Worm (Caenorhabditis elegans) whole organism, young adult: ENCODE data around the gene T01H3.2.

ENCODE experiments used
- K12H6.12 ChIP-seq: fragments of 200-800 bp; sonication (Bioruptor generic); optimal IDR thresholded peaks from 2 replicates; lab custom pipeline; 2018; ENCODE audit warnings: mild to moderate bottlenecking, missing genetic modification characterization, missing compliant biosample characterization
- ccch-3 ChIP-seq: fragments of 200-800 bp; sonication (Bioruptor generic); optimal IDR thresholded peaks from 2 replicates; lab custom pipeline; 2018; ENCODE audit warnings: mild to moderate bottlenecking, missing genetic modification characterization, missing compliant biosample characterization
- ceh-58 ChIP-seq: fragments of 200-800 bp; sonication (Bioruptor generic); IDR thresholded peaks from 2 replicates; pipeline ENCODE4 v1.3.6; 2022; ENCODE audit warnings: missing genetic modification characterization, missing compliant biosample characterization
- lsl-1 ChIP-seq: fragments of 200-800 bp; sonication (Bioruptor generic); optimal IDR thresholded peaks from 2 replicates; lab custom pipeline; 2018; ENCODE audit warnings: mild to moderate bottlenecking, missing genetic modification characterization, moderate library complexity, missing compliant biosample characterization

DNA sequence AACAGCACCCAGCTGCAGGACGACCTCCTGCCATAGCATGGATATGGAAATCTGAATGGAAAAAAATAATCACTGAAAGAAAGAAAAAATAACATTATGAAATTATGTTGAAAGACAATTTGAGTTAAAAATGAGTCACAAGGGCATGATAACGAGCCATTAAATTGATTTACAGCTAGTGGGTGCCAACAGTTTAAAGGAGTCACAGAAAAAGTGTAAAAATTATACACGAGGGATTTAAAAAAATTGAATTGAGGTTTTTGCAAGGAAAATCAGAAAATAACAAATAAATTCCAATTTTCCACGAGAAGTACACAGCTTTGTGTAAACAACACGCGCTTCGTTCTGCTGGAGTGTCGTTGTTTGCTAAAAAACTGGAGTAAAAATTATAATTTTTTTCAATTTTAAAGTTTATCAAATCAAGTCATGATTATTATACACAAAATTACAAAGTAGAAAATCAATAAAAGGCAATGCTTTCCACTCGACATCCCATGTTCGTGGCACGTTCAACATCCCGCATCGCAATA lies 3.9 kb downstream of the T01H3.2 start, which contains the start of gene T01H3.3:
- no peak for TF ChIP-seq ceh-58
- TF ChIP-seq ccch-3 (GFP tag; lab: Kevin White, UChicago) = no peak
- no peak for TF ChIP-seq lsl-1 (GFP tag; lab: Kevin White, UChicago)
- no peak for TF ChIP-seq K12H6.12 (tag; lab: Kevin White, UChicago)
